Fruit fly (Drosophila melanogaster): Measurements from ENCODE around the gene CG9577.
"Not testable (repeated sequence)": the region's sequence is repeated elsewhere in the genome, so short reads cannot be mapped to it uniquely, and the experiment has no call there.

The CG9577 gene

dm6 chrX:20165773-20166412, 580 bp upstream of the CG9577 start, which contains the start of gene Phf7:
Gene Phf7 (minus strand): TSS chrX:20165830.
- no peak for TF ChIP-seq toe (GFP tag; optimal IDR thresholded peaks at IDR 0.05)
- no peak for TF ChIP-seq CG7045 (GFP tag; optimal IDR thresholded peaks at IDR 0.05)
- TF ChIP-seq pad (GFP tag; optimal IDR thresholded peaks at IDR 0.05): no peak
- no peak for TF ChIP-seq CG12768 (GFP tag; optimal IDR thresholded peaks at IDR 0.05)
- no peak for TF ChIP-seq Clk (GFP tag; optimal IDR thresholded peaks at IDR 0.05)
- no peak for TF ChIP-seq bab1 (GFP tag; optimal IDR thresholded peaks at IDR 0.05)
- no peak for TF ChIP-seq CG33017 (tag; optimal IDR thresholded peaks at IDR 0.05)
- TF ChIP-seq Mnt (GFP tag; optimal IDR thresholded peaks at IDR 0.05): no peak
- TF ChIP-seq cnc (optimal IDR thresholded peaks at IDR 0.05): no peak
- TF ChIP-seq cic (GFP tag; optimal IDR thresholded peaks at IDR 0.05): no peak
- TF ChIP-seq tj (GFP tag; optimal IDR thresholded peaks at IDR 0.05): no peak
- TF ChIP-seq CG11617 (GFP tag; optimal IDR thresholded peaks at IDR 0.05): no peak
- TF ChIP-seq CG5204 (GFP tag; optimal IDR thresholded peaks at IDR 0.05): no peak

dm6 chrX:20169898-20170297, 3.4 kb downstream of the CG9577 start, which contains the start of the genes CG9581 and CG9578:
Gene CG9581 (minus strand): TSS chrX:20169981.
Gene CG9578 (plus strand): TSS chrX:20170222.
- TF ChIP-seq CG1620 (GFP tag; optimal IDR thresholded peaks at IDR 0.05) (peak; percentile 60), Hr96 (GFP tag; optimal IDR thresholded peaks at IDR 0.05) (peak; percentile 57), Mnt (GFP tag; optimal IDR thresholded peaks at IDR 0.05) (peak; percentile 63), tj (GFP tag; optimal IDR thresholded peaks at IDR 0.05) (no peak), CG14711 (tag; optimal IDR thresholded peaks at IDR 0.05) (peak; percentile 36), cic (GFP tag; optimal IDR thresholded peaks at IDR 0.05) (no peak), toe (GFP tag; optimal IDR thresholded peaks at IDR 0.05) (peak; percentile 76), ovo (GFP tag; optimal IDR thresholded peaks at IDR 0.05) (peak; percentile 22), cnc (optimal IDR thresholded peaks at IDR 0.05) (no peak), CG7101 (tag; optimal IDR thresholded peaks at IDR 0.05) (peak; percentile 25), CG7045 (GFP tag; optimal IDR thresholded peaks at IDR 0.05) (no peak), Clk (GFP tag; optimal IDR thresholded peaks at IDR 0.05) (no peak), Crg-1 (GFP tag; optimal IDR thresholded peaks at IDR 0.05) (peak; percentile 74), pad (GFP tag; optimal IDR thresholded peaks at IDR 0.05) (no peak), bab1 (GFP tag; optimal IDR thresholded peaks at IDR 0.05) (peak; percentile 63), CG33017 (tag; optimal IDR thresholded peaks at IDR 0.05) (no peak), CG12768 (GFP tag; optimal IDR thresholded peaks at IDR 0.05) (peak; percentile 25), kay (GFP tag; ENCODE audit: borderline replicate concordance) (no peak), CG5204 (GFP tag; optimal IDR thresholded peaks at IDR 0.05) (peak; percentile 24), CG11617 (GFP tag; optimal IDR thresholded peaks at IDR 0.05) (peak; percentile 35)

DNA sequence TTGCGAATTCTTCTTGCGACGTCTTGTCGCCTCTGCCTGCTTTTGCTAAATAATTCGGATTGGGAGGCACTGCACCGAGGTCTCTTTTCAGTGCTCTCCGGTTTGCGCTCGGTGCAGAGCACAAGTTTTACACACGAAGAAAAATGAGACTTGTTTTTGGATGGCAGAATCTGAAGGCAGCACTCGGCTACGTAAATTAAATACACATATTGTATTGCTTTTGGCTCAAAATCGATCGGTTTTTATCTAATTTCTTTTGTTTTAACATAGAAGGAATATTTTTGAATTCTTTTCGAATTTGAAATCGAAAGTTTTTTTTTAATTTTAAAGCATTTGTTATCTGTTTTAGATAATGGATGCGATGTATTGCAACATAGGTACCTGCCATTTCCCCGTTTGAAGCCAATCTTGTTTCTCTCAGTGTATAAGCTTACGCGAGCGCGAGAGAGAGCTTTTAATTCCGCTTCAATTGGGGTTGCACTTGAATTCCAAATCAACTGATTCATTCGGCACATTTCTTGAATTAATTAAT, 7.1 kb downstream of the CG9577 start, which contains the start of gene AnxB10:
Gene AnxB10, minus strand, starts transcription at position 51 of the 532 bp plus-strand sequence.
- peak; percentile 92 for TF ChIP-seq CG5204 (GFP tag; optimal IDR thresholded peaks at IDR 0.05)
- peak; percentile 96 for TF ChIP-seq bab1 (GFP tag; optimal IDR thresholded peaks at IDR 0.05)
- TF ChIP-seq CG7045 (GFP tag; optimal IDR thresholded peaks at IDR 0.05): peak; percentile 93
- TF ChIP-seq CG12768 (GFP tag; optimal IDR thresholded peaks at IDR 0.05): peak; percentile 89
- TF ChIP-seq cic (GFP tag; optimal IDR thresholded peaks at IDR 0.05): peak; percentile 64
- TF ChIP-seq toe (GFP tag; optimal IDR thresholded peaks at IDR 0.05): peak; percentile 89
- TF ChIP-seq CG7101 (tag; optimal IDR thresholded peaks at IDR 0.05): peak; percentile 91
- peak; percentile 85 for TF ChIP-seq CG33017 (tag; optimal IDR thresholded peaks at IDR 0.05)
- peak; percentile 95 for TF ChIP-seq Hr96 (GFP tag; optimal IDR thresholded peaks at IDR 0.05)
- TF ChIP-seq cnc (optimal IDR thresholded peaks at IDR 0.05): no peak
- peak; percentile 90 for TF ChIP-seq ovo (GFP tag; optimal IDR thresholded peaks at IDR 0.05)
- peak; percentile 87 for TF ChIP-seq CG14711 (tag; optimal IDR thresholded peaks at IDR 0.05)
- TF ChIP-seq pad (GFP tag; optimal IDR thresholded peaks at IDR 0.05): peak; percentile 86
- peak; percentile 90 for TF ChIP-seq CG1620 (GFP tag; optimal IDR thresholded peaks at IDR 0.05)
- peak; percentile 79 for TF ChIP-seq tj (GFP tag; optimal IDR thresholded peaks at IDR 0.05)
- peak; percentile 96 for TF ChIP-seq CG11617 (GFP tag; optimal IDR thresholded peaks at IDR 0.05)
- peak; percentile 92 for TF ChIP-seq Crg-1 (GFP tag; optimal IDR thresholded peaks at IDR 0.05)
- peak; percentile 72 for TF ChIP-seq Mnt (GFP tag; optimal IDR thresholded peaks at IDR 0.05)
- TF ChIP-seq Clk (GFP tag; optimal IDR thresholded peaks at IDR 0.05): peak; percentile 64
- TF ChIP-seq kay (GFP tag; ENCODE audit: borderline replicate concordance): peak; percentile 89

DNA sequence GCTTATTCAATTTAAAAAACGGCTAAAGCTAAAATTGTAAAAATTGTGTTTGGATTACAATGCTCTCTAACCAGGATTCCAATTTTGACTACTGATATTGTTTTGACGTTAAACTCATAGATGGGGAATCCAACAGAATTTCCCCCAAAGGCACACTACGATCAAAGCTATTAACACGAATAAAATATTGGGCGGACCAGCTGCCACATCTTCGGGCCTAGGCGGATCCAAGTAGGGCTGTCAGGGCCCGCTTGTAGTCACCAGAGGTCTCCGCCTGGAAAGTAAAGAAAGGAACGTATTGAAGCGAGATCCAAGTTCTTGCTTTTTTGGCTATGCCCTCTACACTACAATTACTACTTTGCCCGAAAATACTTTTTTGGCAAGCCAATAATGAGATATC, 12.1 kb downstream of the CG9577 start, which contains the start of gene Sdic1:
Gene Sdic1, minus strand, starts transcription at position 101 of the 400 bp plus-strand sequence.
- not testable (repeated sequence) for TF ChIP-seq cnc (optimal IDR thresholded peaks at IDR 0.05); Crg-1 (GFP tag; optimal IDR thresholded peaks at IDR 0.05); toe (GFP tag; optimal IDR thresholded peaks at IDR 0.05)

DNA sequence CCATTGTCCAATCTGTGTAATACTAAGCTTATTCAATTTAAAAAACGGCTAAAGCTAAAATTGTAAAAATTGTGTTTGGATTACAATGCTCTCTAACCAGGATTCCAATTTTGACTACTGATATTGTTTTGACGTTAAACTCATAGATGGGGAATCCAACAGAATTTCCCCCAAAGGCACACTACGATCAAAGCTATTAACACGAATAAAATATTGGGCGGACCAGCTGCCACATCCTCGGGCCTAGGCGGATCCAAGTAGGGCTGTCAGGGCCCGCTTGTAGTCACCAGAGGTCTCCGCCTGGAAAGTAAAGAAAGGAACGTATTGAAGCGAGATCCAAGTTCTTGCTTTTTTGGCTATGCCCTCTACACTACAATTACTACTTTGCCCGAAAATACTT, 19.9 kb downstream of the CG9577 start, which contains the start of gene Sdic2:
Gene Sdic2, minus strand, starts transcription at position 101 of the 400 bp plus-strand sequence.
- not testable (repeated sequence) for TF ChIP-seq CG1620 (GFP tag; optimal IDR thresholded peaks at IDR 0.05); cic (GFP tag; optimal IDR thresholded peaks at IDR 0.05); CG33017 (tag; optimal IDR thresholded peaks at IDR 0.05)

DNA sequence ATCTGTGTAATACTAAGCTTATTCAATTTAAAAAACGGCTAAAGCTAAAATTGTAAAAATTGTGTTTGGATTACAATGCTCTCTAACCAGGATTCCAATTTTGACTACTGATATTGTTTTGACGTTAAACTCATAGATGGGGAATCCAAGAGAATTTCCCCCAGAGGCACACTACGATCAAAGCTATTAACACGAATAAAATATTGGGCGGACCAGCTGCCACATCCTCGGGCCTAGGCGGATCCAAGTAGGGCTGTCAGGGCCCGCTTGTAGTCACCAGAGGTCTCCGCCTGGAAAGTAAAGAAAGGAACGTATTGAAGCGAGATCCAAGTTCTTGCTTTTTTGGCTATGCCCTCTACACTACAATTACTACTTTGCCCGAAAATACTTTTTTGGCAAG, 27.7 kb downstream of the CG9577 start, which contains the start of gene Sdic3:
Gene Sdic3, minus strand, starts transcription at position 101 of the 400 bp plus-strand sequence.
- TF ChIP-seq cnc (optimal IDR thresholded peaks at IDR 0.05); tj (GFP tag; optimal IDR thresholded peaks at IDR 0.05); CG1620 (GFP tag; optimal IDR thresholded peaks at IDR 0.05): not testable (repeated sequence)
